Worm (Caenorhabditis elegans): Measurements from ENCODE around the gene R05G6.1.

ce11 chrIV:7586972-7587371 lies 54.5 kb downstream of the R05G6.1 start:
- TF ChIP-seq elt-3 (tag; optimal IDR thresholded peaks at IDR 0.05) (no peak), egl-27 (tag; optimal IDR thresholded peaks at IDR 0.05) (no peak), nhr-77 (tag; optimal IDR thresholded peaks at IDR 0.05) (no peak), mdl-1 (tag; optimal IDR thresholded peaks at IDR 0.05) (no peak), unc-62 (GFP tag; optimal IDR thresholded peaks at IDR 0.05) (no peak), nhr-12 (tag; optimal IDR thresholded peaks at IDR 0.05) (no peak), ama-1 (optimal IDR thresholded peaks at IDR 0.05) (no peak), nhr-11 (tag; optimal IDR thresholded peaks at IDR 0.05) (no peak), nhr-23 (tag; optimal IDR thresholded peaks at IDR 0.05) (no peak), zag-1 (tag; optimal IDR thresholded peaks at IDR 0.05) (no peak), hmg-11 (tag; optimal IDR thresholded peaks at IDR 0.05) (no peak), ceh-28 (tag; optimal IDR thresholded peaks at IDR 0.05) (no peak)
